Worm (Caenorhabditis elegans): ENCODE measurements around the gene C36H8.1.

The C36H8.1 gene

DNA sequence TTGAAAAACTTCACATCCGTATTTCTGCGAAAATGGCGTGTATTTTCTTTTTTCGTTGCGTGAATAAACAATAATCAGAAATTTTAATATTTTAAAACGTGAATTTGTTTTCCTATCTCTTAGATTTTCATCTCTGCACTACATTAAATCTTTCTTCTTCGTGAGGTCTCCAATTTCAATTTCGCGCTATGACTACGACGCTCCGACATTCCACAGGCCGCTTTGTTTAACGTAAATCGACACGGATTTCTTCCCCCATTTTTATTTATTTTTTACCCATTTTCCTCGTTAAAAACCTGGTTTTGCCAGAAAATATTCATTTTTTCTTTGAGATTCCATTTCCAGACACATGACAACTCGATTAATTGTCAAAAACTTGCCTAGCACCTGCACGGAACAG, 20.0 kb downstream of the C36H8.1 start, which contains the start of the genes T23F6.3 and rbd-1:
TSS of gene T23F6.3 (minus strand) at position 120 of the 400 bp plus-strand sequence.
TSS of gene rbd-1 (plus strand) at position 346 of the 400 bp plus-strand sequence.
- TF ChIP-seq dmd-9 (GFP tag; IDR thresholded peaks at IDR 0.05) (0 out of 2 replicates have a peak, but pooled peaks have one; percentile 27), lin-15B (tag; optimal IDR thresholded peaks at IDR 0.05) (no peak), daf-8 (GFP tag; IDR thresholded peaks at IDR 0.05) (no peak), spr-3 (GFP tag; optimal IDR thresholded peaks at IDR 0.05) (peak; percentile 14), jun-1 (tag; optimal IDR thresholded peaks at IDR 0.05) (peak; percentile 36), hlh-30 (tag; optimal IDR thresholded peaks at IDR 0.05; ENCODE audit: insufficient read depth) (peak; percentile 78), fkh-10 (GFP tag; optimal IDR thresholded peaks at IDR 0.05) (peak; percentile 52), pha-4 (GFP tag; IDR thresholded peaks at IDR 0.05) (peak; percentile 54; the same call in 1 of the 2 replicates), pha-4 (tag; optimal IDR thresholded peaks at IDR 0.05) (peak; percentile 83), madf-9 (GFP tag; conservative IDR thresholded peaks at IDR 0.05) (no peak), ztf-11 (tag; optimal IDR thresholded peaks at IDR 0.05) (no peak), spr-1 (tag; optimal IDR thresholded peaks at IDR 0.05) (peak; percentile 47), R02D3.7 (tag; optimal IDR thresholded peaks at IDR 0.05) (peak; percentile 81), nhr-237 (tag; optimal IDR thresholded peaks at IDR 0.05) (no peak), nhr-102 (tag; optimal IDR thresholded peaks at IDR 0.05) (peak; percentile 65), rbr-2 (tag; optimal IDR thresholded peaks at IDR 0.05) (peak; percentile 67), ceh-82 (tag; optimal IDR thresholded peaks at IDR 0.05) (no peak), dmd-6 (GFP tag; IDR thresholded peaks at IDR 0.05) (peak; percentile 52; the same call in 1 of the 2 replicates), ctbp-1 (GFP tag; IDR thresholded peaks at IDR 0.05) (peak; percentile 51; the same call in 1 of the 2 replicates), Y75B8A.6 (GFP tag; IDR thresholded peaks at IDR 0.05) (no peak), F37D6.2 (tag; optimal IDR thresholded peaks at IDR 0.05) (no peak), ZK337.2 (GFP tag; IDR thresholded peaks at IDR 0.05) (peak; percentile 55; the same call in 1 of the 2 replicates), lin-29 (GFP tag; IDR thresholded peaks at IDR 0.05) (no peak), dve-1 (tag; optimal IDR thresholded peaks at IDR 0.05; ENCODE audit: insufficient read depth) (peak; percentile 82), arid-1 (GFP tag; conservative IDR thresholded peaks at IDR 0.05) (peak; percentile 37; the same call in 1 of the 2 replicates), nhr-41 (GFP tag; IDR thresholded peaks at IDR 0.05) (no peak), unc-62 (GFP tag; optimal IDR thresholded peaks at IDR 0.05 in 1 of 2) (peak in 1 of 2 experiments; percentile 3), unc-62 (tag; optimal IDR thresholded peaks at IDR 0.05) (no peak), Y48G9A.11 (GFP tag; IDR thresholded peaks at IDR 0.05) (peak; percentile 100), zip-2 (tag; optimal IDR thresholded peaks at IDR 0.05) (no peak), ztf-7 (tag; optimal IDR thresholded peaks at IDR 0.05) (peak; percentile 74), daf-12 (tag; optimal IDR thresholded peaks at IDR 0.05) (no peak), ceh-32 (tag; optimal IDR thresholded peaks at IDR 0.05; ENCODE audit: poor library complexity) (no peak), F26F4.8 (GFP tag; conservative IDR thresholded peaks at IDR 0.05) (no peak), fos-1 (tag; optimal IDR thresholded peaks at IDR 0.05) (no peak), mes-2 (tag; optimal IDR thresholded peaks at IDR 0.05; ENCODE audit: poor library complexity, severe bottlenecking) (peak; percentile 97), nhr-77 (tag; optimal IDR thresholded peaks at IDR 0.05) (peak; percentile 80), zfp-2 (tag; optimal IDR thresholded peaks at IDR 0.05) (no peak), egl-27 (tag; optimal IDR thresholded peaks at IDR 0.05) (no peak), tra-1 (GFP tag; IDR thresholded peaks at IDR 0.05) (peak; percentile 40; the same call in 1 of the 2 replicates), gei-8 (GFP tag; optimal IDR thresholded peaks at IDR 0.05) (no peak), nhr-48 (tag; optimal IDR thresholded peaks at IDR 0.05) (no peak), saeg-2 (GFP tag; IDR thresholded peaks at IDR 0.05) (no peak), zip-11 (GFP tag; IDR thresholded peaks at IDR 0.05) (no peak), dpl-1 (GFP tag; optimal IDR thresholded peaks at IDR 0.05) (peak; percentile 99), nhr-11 (tag; optimal IDR thresholded peaks at IDR 0.05) (peak; percentile 65), php-3 (GFP tag; IDR thresholded peaks at IDR 0.05) (no peak), nhr-25 (tag; optimal IDR thresholded peaks at IDR 0.05; ENCODE audit: borderline replicate concordance, insufficient read depth) (no peak), T26A8.4 (GFP tag; IDR thresholded peaks at IDR 0.05) (peak; percentile 75), aha-1 (tag) (no peak), mdl-1 (tag; optimal IDR thresholded peaks at IDR 0.05) (peak in 1 of 2 experiments; percentile 22), ceh-44 (GFP tag; IDR thresholded peaks at IDR 0.05) (no peak)
